Worm (Caenorhabditis elegans) whole organism, L1 larva: ENCODE data around the gene mdf-1.

Experiments
- C16A3.4 ChIP-seq: fragments of 150-350 bp; optimal IDR thresholded peaks from 2 replicates; lab custom pipeline; 2014; ENCODE audit warnings: missing biosample characterization, missing genetic modification characterization
- C34B4.2 ChIP-seq: sonication (generic microtip); optimal IDR thresholded peaks from 2 replicates; lab custom pipeline; 2017; ENCODE audit warnings: mild to moderate bottlenecking, missing genetic modification characterization, missing compliant biosample characterization
- F16B12.6 ChIP-seq: fragments of 150-350 bp; optimal IDR thresholded peaks from 2 replicates; lab custom pipeline; 2014; ENCODE audit warnings: missing biosample characterization, missing genetic modification characterization
- aly-2 ChIP-seq: fragments of 150-350 bp; optimal IDR thresholded peaks from 2 replicates; lab custom pipeline; 2014; ENCODE audit warnings: missing biosample characterization, missing genetic modification characterization
- blmp-1 ChIP-seq: fragments of 150-350 bp; optimal IDR thresholded peaks from 2 replicates; lab custom pipeline; 2014; ENCODE audit warnings: missing biosample characterization, missing genetic modification characterization
- ceh-63 ChIP-seq: fragments of 200-800 bp; sonication (Bioruptor generic); optimal IDR thresholded peaks from 2 replicates; lab custom pipeline; 2018; ENCODE audit warnings: mild to moderate bottlenecking, missing genetic modification characterization, missing compliant biosample characterization
- ceh-82 ChIP-seq, 3 experiments: fragments of 150-350 bp in 1 of 3; sonication (generic microtip) in 2 of 3; optimal IDR thresholded peaks; 2 replicates each; lab custom pipeline; 2014 to 2017; ENCODE audit warnings: missing biosample characterization in 3 of 3, missing genetic modification characterization in 3 of 3
- ceh-88 ChIP-seq: fragments of 200-800 bp; sonication (Bioruptor generic); IDR thresholded peaks from 2 replicates; pipeline ENCODE4 v1.3.6; 2022; ENCODE audit warnings: missing genetic modification characterization, missing compliant biosample characterization
- dpl-1 ChIP-seq, 3 experiments: fragments of 150-350 bp in 2 of 3; sonication (generic microtip) in 1 of 3; optimal IDR thresholded peaks; 2 replicates each; lab custom pipeline; 2014 to 2017; ENCODE audit warnings: missing biosample characterization in 3 of 3, missing genetic modification characterization in 3 of 3, missing genetic modification reagents in 3 of 3
- dsc-1 ChIP-seq: sonication (generic microtip); optimal IDR thresholded peaks from 2 replicates; lab custom pipeline; 2016; ENCODE audit warnings: mild to moderate bottlenecking, missing genetic modification characterization, missing compliant biosample characterization
- efl-1 ChIP-seq, 4 experiments: fragments of 150-350 bp; optimal IDR thresholded peaks in 3 of 4; peaks in 1 of 4; 1 replicate in 1 of 4; 2 replicates in 3 of 4; lab custom pipeline; 2014; ENCODE audit warnings: missing biosample characterization in 2 of 4, missing genetic modification characterization in 2 of 4, missing genetic modification reagents in 2 of 4
- elt-2 ChIP-seq: sonication (generic microtip); optimal IDR thresholded peaks from 2 replicates; lab custom pipeline; 2016; ENCODE audit warnings: missing genetic modification characterization, mild to moderate bottlenecking, inconsistent platforms, missing compliant biosample characterization, missing genetic modification reagents
- elt-3 ChIP-seq, 6 experiments: fragments of 150-350 bp in 1 of 6; sonication (generic microtip); optimal IDR thresholded peaks; 2 replicates each; lab custom pipeline; 2017 to 2018; ENCODE audit warnings: missing biosample characterization in 6 of 6, missing genetic modification characterization in 6 of 6, inconsistent platforms in 1 of 6
- fkh-8 ChIP-seq: sonication (generic microtip); optimal IDR thresholded peaks from 2 replicates; lab custom pipeline; 2016; ENCODE audit warnings: mild to moderate bottlenecking, missing genetic modification characterization, missing compliant biosample characterization
- fos-1 ChIP-seq: fragments of 150-350 bp; optimal IDR thresholded peaks from 2 replicates; lab custom pipeline; 2014; ENCODE audit warnings: missing biosample characterization, missing genetic modification characterization
- grh-1 ChIP-seq: fragments of 200-800 bp; sonication (Bioruptor generic); IDR thresholded peaks from 2 replicates; pipeline ENCODE4 v1.3.6; 2022; ENCODE audit warnings: missing genetic modification reagents, missing genetic modification characterization, missing compliant biosample characterization
- hlh-17 ChIP-seq: fragments of 200-800 bp; sonication (Bioruptor generic); optimal IDR thresholded peaks from 2 replicates; lab custom pipeline; 2018; ENCODE audit warnings: missing genetic modification characterization, mild to moderate bottlenecking, missing compliant biosample characterization, moderate library complexity, borderline replicate concordance
- hpl-2 ChIP-seq: fragments of 150-350 bp; optimal IDR thresholded peaks from 2 replicates; lab custom pipeline; 2014; ENCODE audit warnings: missing biosample characterization, missing genetic modification reagents, missing genetic modification characterization
- irx-1 ChIP-seq: sonication (generic microtip); optimal IDR thresholded peaks from 2 replicates; lab custom pipeline; 2016; ENCODE audit warnings: missing genetic modification characterization, missing compliant biosample characterization
- isw-1 ChIP-seq: fragments of 200-800 bp; sonication (Bioruptor generic); IDR thresholded peaks from 2 replicates; pipeline ENCODE4 v1.3.6; 2022; ENCODE audit warnings: missing genetic modification characterization, missing compliant biosample characterization
- jun-1 ChIP-seq: fragments of 150-350 bp; optimal IDR thresholded peaks from 2 replicates; lab custom pipeline; 2014; ENCODE audit warnings: missing biosample characterization, missing genetic modification reagents, missing genetic modification characterization
- lin-13 ChIP-seq: fragments of 150-350 bp; optimal IDR thresholded peaks from 2 replicates; lab custom pipeline; 2014; ENCODE audit warnings: missing biosample characterization, missing genetic modification reagents, missing genetic modification characterization
- lin-14 ChIP-seq: fragments of 200-800 bp; sonication (Bioruptor generic); optimal IDR thresholded peaks from 2 replicates; lab custom pipeline; 2018; ENCODE audit warnings: mild to moderate bottlenecking, missing genetic modification characterization, moderate library complexity, missing compliant biosample characterization
- lin-15B ChIP-seq: fragments of 150-350 bp; sonication (generic microtip); optimal IDR thresholded peaks from 3 replicates; lab custom pipeline; 2014; ENCODE audit warnings: missing biosample characterization, missing genetic modification characterization
- lin-35 ChIP-seq, 2 experiments: fragments of 150-350 bp; optimal IDR thresholded peaks; 2 replicates each; lab custom pipeline; 2014; ENCODE audit warnings: missing biosample characterization in 2 of 2, missing genetic modification characterization in 2 of 2, missing genetic modification reagents in 2 of 2
- lir-3 ChIP-seq: sonication (generic microtip); optimal IDR thresholded peaks from 2 replicates; lab custom pipeline; 2016; ENCODE audit warnings: mild to moderate bottlenecking, missing genetic modification characterization, moderate library complexity, missing compliant biosample characterization; ENCODE audit not compliant: poor library complexity
- lsy-2 ChIP-seq, 2 experiments: fragments of 150-350 bp; optimal IDR thresholded peaks; 2 replicates each; lab custom pipeline; 2014; ENCODE audit warnings: missing biosample characterization in 2 of 2, missing genetic modification characterization in 2 of 2
- mdl-1 ChIP-seq, 2 experiments: fragments of 150-350 bp; optimal IDR thresholded peaks; 2 replicates each; lab custom pipeline; 2014 to 2017; ENCODE audit warnings: missing biosample characterization in 2 of 2, missing genetic modification characterization in 2 of 2, inconsistent platforms in 1 of 2
- mep-1 ChIP-seq: fragments of 150-350 bp; optimal IDR thresholded peaks from 2 replicates; lab custom pipeline; 2014; ENCODE audit warnings: missing biosample characterization, missing genetic modification characterization
- nhr-12 ChIP-seq: sonication (generic microtip); optimal IDR thresholded peaks from 2 replicates; lab custom pipeline; 2017; ENCODE audit warnings: missing biosample characterization, missing genetic modification characterization
- nhr-19 ChIP-seq: fragments of 200-800 bp; sonication (Bioruptor generic); conservative IDR thresholded peaks from 2 replicates; pipeline ENCODE4 v1.3.6; 2022; ENCODE audit warnings: missing genetic modification characterization, missing compliant biosample characterization
- nhr-20 ChIP-seq: sonication (generic microtip); optimal IDR thresholded peaks from 2 replicates; lab custom pipeline; 2016; ENCODE audit warnings: mild to moderate bottlenecking, missing genetic modification characterization, missing compliant biosample characterization
- nhr-237 ChIP-seq: fragments of 150-350 bp; optimal IDR thresholded peaks from 2 replicates; lab custom pipeline; 2014; ENCODE audit warnings: missing biosample characterization, missing genetic modification characterization
- nhr-28 ChIP-seq: fragments of 150-350 bp; optimal IDR thresholded peaks from 2 replicates; lab custom pipeline; 2014; ENCODE audit warnings: missing biosample characterization, missing genetic modification characterization
- nhr-47 ChIP-seq: sonication (generic microtip); optimal IDR thresholded peaks from 2 replicates; lab custom pipeline; 2016; ENCODE audit warnings: mild to moderate bottlenecking, missing genetic modification characterization, moderate library complexity, missing compliant biosample characterization
- nhr-71 ChIP-seq: sonication (generic microtip); optimal IDR thresholded peaks from 2 replicates; lab custom pipeline; 2016; ENCODE audit warnings: mild to moderate bottlenecking, missing genetic modification characterization, moderate library complexity, missing compliant biosample characterization
- nhr-85 ChIP-seq: sonication (generic microtip); peaks from one replicate; lab custom pipeline; 2016; ENCODE audit warnings: missing genetic modification characterization, inconsistent platforms, missing compliant biosample characterization
- nhr-90 ChIP-seq: sonication (generic microtip); optimal IDR thresholded peaks from 2 replicates; lab custom pipeline; 2016; ENCODE audit warnings: mild to moderate bottlenecking, missing genetic modification characterization, missing compliant biosample characterization; ENCODE audit not compliant: poor library complexity
- rnt-1 ChIP-seq: sonication (generic microtip); optimal IDR thresholded peaks from 2 replicates; lab custom pipeline; 2016; ENCODE audit warnings: mild to moderate bottlenecking, missing genetic modification characterization, moderate library complexity, missing compliant biosample characterization
- skn-1 ChIP-seq: fragments of 150-350 bp; optimal IDR thresholded peaks from 2 replicates; lab custom pipeline; 2014; ENCODE audit warnings: missing biosample characterization, missing genetic modification characterization
- snpc-4 ChIP-seq: fragments of 150-350 bp; optimal IDR thresholded peaks from 2 replicates; lab custom pipeline; 2014; ENCODE audit warnings: missing biosample characterization, missing genetic modification characterization
- snu-23 ChIP-seq: sonication (generic microtip); optimal IDR thresholded peaks from 2 replicates; lab custom pipeline; 2016; ENCODE audit warnings: missing genetic modification characterization, missing compliant biosample characterization
- sptf-1 ChIP-seq: fragments of 150-350 bp; optimal IDR thresholded peaks from 2 replicates; lab custom pipeline; 2014; ENCODE audit warnings: missing biosample characterization, missing genetic modification characterization
- swsn-7 ChIP-seq: sonication (generic microtip); optimal IDR thresholded peaks from 2 replicates; lab custom pipeline; 2016; ENCODE audit warnings: missing genetic modification characterization, missing compliant biosample characterization
- tbx-2 ChIP-seq: sonication (generic microtip); optimal IDR thresholded peaks from 2 replicates; lab custom pipeline; 2016; ENCODE audit warnings: missing genetic modification characterization, missing compliant biosample characterization
- unc-130 ChIP-seq: fragments of 150-350 bp; optimal IDR thresholded peaks from 2 replicates; lab custom pipeline; 2017; ENCODE audit warnings: missing biosample characterization, missing genetic modification characterization, inconsistent platforms
- unc-86 ChIP-seq: sonication (generic microtip); optimal IDR thresholded peaks from 2 replicates; lab custom pipeline; 2016; ENCODE audit warnings: missing genetic modification characterization, missing compliant biosample characterization
- xbp-1 ChIP-seq: sonication (generic microtip); optimal IDR thresholded peaks from 2 replicates; lab custom pipeline; 2016; ENCODE audit warnings: missing genetic modification characterization, missing compliant biosample characterization
- zip-4 ChIP-seq: fragments of 200-800 bp; sonication (Bioruptor generic); optimal IDR thresholded peaks from 2 replicates; lab custom pipeline; 2018; ENCODE audit warnings: mild to moderate bottlenecking, missing genetic modification characterization, moderate library complexity, missing compliant biosample characterization
- ztf-11 ChIP-seq, 2 experiments: sonication (generic microtip); optimal IDR thresholded peaks; 2 replicates each; lab custom pipeline; 2016 to 2017; ENCODE audit warnings: missing genetic modification characterization in 2 of 2, missing biosample characterization in 1 of 2, missing compliant biosample characterization in 1 of 2
- ztf-4 ChIP-seq: fragments of 150-350 bp; optimal IDR thresholded peaks from 2 replicates; lab custom pipeline; 2014; ENCODE audit warnings: missing biosample characterization, missing genetic modification characterization

mdf-1 gene

ce11 chrV:9582594-9583322 lies 38.7 kb upstream of the mdf-1 start, which contains the start of gene rtfo-1:
TSS of gene rtfo-1 (minus strand) at chrV:9582644.
- TF ChIP-seq mep-1 (tag; lab: Kevin White, UChicago) = peak; percentile 46
- peak; percentile 60 for TF ChIP-seq snu-23
- no peak for TF ChIP-seq ceh-88 (GFP tag; lab: Robert Waterston, UW)
- no peak for TF ChIP-seq fos-1 (tag; lab: Kevin White, UChicago)
- peak; percentile 38 for TF ChIP-seq hpl-2 (GFP tag; lab: Kevin White, UChicago)
- no peak for TF ChIP-seq nhr-12
- TF ChIP-seq dsc-1 (tag; lab: Kevin White, UChicago) = peak; percentile 35
- TF ChIP-seq ztf-11 (tag; optimal IDR thresholded peaks at IDR 0.05; lab: Kevin White, UChicago) = peak in 1 of 2 experiments; percentile 7
- TF ChIP-seq elt-2 = peak; percentile 22
- peak; percentile 29 to 60 for TF ChIP-seq lin-35 (GFP tag; optimal IDR thresholded peaks at IDR 0.05; lab: Kevin White, UChicago)
- peak; percentile 47 for TF ChIP-seq ztf-4 (tag; lab: Kevin White, UChicago)
- peak; percentile 58 for TF ChIP-seq skn-1 (tag; lab: Kevin White, UChicago)
- TF ChIP-seq C16A3.4 (tag; lab: Kevin White, UChicago) = peak; percentile 25
- no peak for TF ChIP-seq nhr-28
- peak; percentile 58 for TF ChIP-seq nhr-71 (tag; lab: Kevin White, UChicago)
- TF ChIP-seq unc-86 (tag; lab: Kevin White, UChicago) = peak; percentile 23
- TF ChIP-seq nhr-90 (tag; lab: Kevin White, UChicago) = peak; percentile 69
- no peak for TF ChIP-seq lin-15B (tag; lab: Kevin White, UChicago)
- TF ChIP-seq irx-1 = peak; percentile 30
- peak; percentile 38 for TF ChIP-seq snpc-4 (tag; lab: Kevin White, UChicago)
- peak; percentile 7 to 36 (median 35) for TF ChIP-seq ceh-82 (tag; optimal IDR thresholded peaks at IDR 0.05; lab: Kevin White, UChicago)
- TF ChIP-seq jun-1 (tag; lab: Kevin White, UChicago) = no peak
- peak; percentile 62 for TF ChIP-seq rnt-1 (tag; lab: Kevin White, UChicago)
- peak; percentile 58 for TF ChIP-seq nhr-47
- peak; percentile 38 for TF ChIP-seq lin-13 (GFP tag; lab: Kevin White, UChicago)
- TF ChIP-seq swsn-7 (tag; lab: Kevin White, UChicago) = peak; percentile 56
- no peak for TF ChIP-seq elt-3 (tag; optimal IDR thresholded peaks at IDR 0.05; lab: Kevin White, UChicago)
- TF ChIP-seq F16B12.6 = no peak
- peak; percentile 54 for TF ChIP-seq xbp-1 (tag; lab: Kevin White, UChicago)
- TF ChIP-seq nhr-237 (tag; lab: Kevin White, UChicago) = no peak
- TF ChIP-seq tbx-2 (tag; lab: Kevin White, UChicago) = peak; percentile 39
- TF ChIP-seq unc-130 = peak; percentile 44
- no peak for TF ChIP-seq ceh-63 (GFP tag; lab: Kevin White, UChicago)
- no peak for TF ChIP-seq hlh-17 (GFP tag; lab: Kevin White, UChicago)
- peak; percentile 29 for TF ChIP-seq nhr-19 (GFP tag; lab: Robert Waterston, UW)
- TF ChIP-seq zip-4 (GFP tag; lab: Kevin White, UChicago) = peak; percentile 16
- peak; percentile 41 for TF ChIP-seq lin-14 (GFP tag; lab: Kevin White, UChicago)
- TF ChIP-seq grh-1 (GFP tag; lab: Robert Waterston, UW) = no peak
- TF ChIP-seq nhr-85 (tag; lab: Kevin White, UChicago) = peak; percentile 75
- TF ChIP-seq C34B4.2 (tag; lab: Kevin White, UChicago) = no peak
- TF ChIP-seq blmp-1 (tag; lab: Kevin White, UChicago) = peak; percentile 28
- TF ChIP-seq nhr-20 (tag; lab: Kevin White, UChicago) = peak; percentile 45
- TF ChIP-seq isw-1 (GFP tag; lab: Robert Waterston, UW) = no peak
- peak; percentile 37 to 51 for TF ChIP-seq efl-1 (optimal IDR thresholded peaks at IDR 0.05; lab: Kevin White, UChicago)
- TF ChIP-seq efl-1 (GFP tag; optimal IDR thresholded peaks at IDR 0.05 in 1 of 2; lab: Kevin White, UChicago) = peak; percentile 17 to 96
- TF ChIP-seq lsy-2 (tag; optimal IDR thresholded peaks at IDR 0.05; lab: Kevin White, UChicago) = peak; percentile 36 to 41
- peak in 1 of 2 experiments; percentile 48 for TF ChIP-seq mdl-1 (tag; optimal IDR thresholded peaks at IDR 0.05; lab: Kevin White, UChicago)
- no peak for TF ChIP-seq aly-2 (tag; lab: Kevin White, UChicago)
- TF ChIP-seq fkh-8 (tag; lab: Kevin White, UChicago) = no peak
- TF ChIP-seq dpl-1 (GFP tag; optimal IDR thresholded peaks at IDR 0.05; lab: Kevin White, UChicago) = peak; percentile 30 to 50 (median 47)
- no peak for TF ChIP-seq sptf-1 (tag; lab: Kevin White, UChicago)
- TF ChIP-seq lir-3 (tag; lab: Kevin White, UChicago) = peak; percentile 31
